Worm (Caenorhabditis elegans) whole organism, L2 larva: ENCODE measurements around the gene nspg-6.
A peak's percentile ranks its signal among the peaks of the same experiment; 100 is the strongest.

Experiments
- C34F6.9 ChIP-seq: fragments of 150-350 bp; optimal IDR thresholded peaks from 2 replicates; lab custom pipeline; 2014; ENCODE audit warnings: missing biosample characterization, missing genetic modification characterization
- F13H6.1 ChIP-seq: sonication (generic microtip); optimal IDR thresholded peaks from 2 replicates; lab custom pipeline; 2016; ENCODE audit warnings: missing genetic modification characterization, missing compliant biosample characterization
- R02D3.7 ChIP-seq: fragments of 150-350 bp; optimal IDR thresholded peaks from 2 replicates; lab custom pipeline; 2014; ENCODE audit warnings: missing biosample characterization, missing genetic modification characterization
- Y55F3AM.14 ChIP-seq: fragments of 200-800 bp; sonication (Bioruptor generic); optimal IDR thresholded peaks from 2 replicates; lab custom pipeline; 2018; ENCODE audit warnings: mild to moderate bottlenecking, missing genetic modification characterization, missing compliant biosample characterization
- ZK546.5 ChIP-seq: sonication (generic microtip); optimal IDR thresholded peaks from 2 replicates; lab custom pipeline; 2017; ENCODE audit warnings: missing biosample characterization, missing genetic modification characterization
- alr-1 ChIP-seq: fragments of 150-350 bp; optimal IDR thresholded peaks from 2 replicates; lab custom pipeline; 2014; ENCODE audit warnings: missing biosample characterization, missing genetic modification characterization
- aly-2 ChIP-seq: fragments of 150-350 bp; optimal IDR thresholded peaks from 2 replicates; lab custom pipeline; 2014; ENCODE audit warnings: missing biosample characterization, missing genetic modification characterization
- ama-1 ChIP-seq: fragments of 150-350 bp; optimal IDR thresholded peaks from 2 replicates; lab custom pipeline; 2018; ENCODE audit warnings: inconsistent platforms
- blmp-1 ChIP-seq: sonication (generic microtip); optimal IDR thresholded peaks from 2 replicates; lab custom pipeline; 2017; ENCODE audit warnings: missing genetic modification characterization, mild to moderate bottlenecking, missing compliant biosample characterization, antibody characterized with exemption, moderate library complexity; ENCODE audit not compliant: insufficient read depth
- ceh-16 ChIP-seq: fragments of 150-350 bp; optimal IDR thresholded peaks from 2 replicates; lab custom pipeline; 2014; ENCODE audit warnings: missing biosample characterization, missing genetic modification characterization
- ceh-82 ChIP-seq: fragments of 150-350 bp; optimal IDR thresholded peaks from 2 replicates; lab custom pipeline; 2014; ENCODE audit warnings: missing biosample characterization, missing genetic modification characterization
- crh-2 ChIP-seq: sonication (generic microtip); optimal IDR thresholded peaks from 2 replicates; lab custom pipeline; 2017; ENCODE audit warnings: missing biosample characterization, missing genetic modification characterization
- dmd-4 ChIP-seq: sonication (generic microtip); optimal IDR thresholded peaks from 2 replicates; lab custom pipeline; 2017; ENCODE audit warnings: missing biosample characterization, missing genetic modification characterization
- egl-27 ChIP-seq: sonication (generic microtip); optimal IDR thresholded peaks from 3 replicates; lab custom pipeline; 2017; ENCODE audit warnings: missing biosample characterization, missing genetic modification reagents, missing genetic modification characterization
- elt-1 ChIP-seq: fragments of 150-350 bp; optimal IDR thresholded peaks from 2 replicates; lab custom pipeline; 2014; ENCODE audit warnings: missing biosample characterization, missing genetic modification characterization
- elt-3 ChIP-seq: sonication (generic microtip); optimal IDR thresholded peaks from 2 replicates; lab custom pipeline; 2017; ENCODE audit warnings: missing biosample characterization, missing genetic modification characterization
- fos-1 ChIP-seq: fragments of 150-350 bp; optimal IDR thresholded peaks from 2 replicates; lab custom pipeline; 2014; ENCODE audit warnings: missing biosample characterization, missing genetic modification characterization
- gmeb-1 ChIP-seq: fragments of 150-350 bp; optimal IDR thresholded peaks from 2 replicates; lab custom pipeline; 2014; ENCODE audit warnings: missing biosample characterization, missing genetic modification characterization
- lin-11 ChIP-seq: fragments of 150-350 bp; sonication (generic microtip); optimal IDR thresholded peaks from 2 replicates; lab custom pipeline; 2014; ENCODE audit warnings: missing biosample characterization, missing genetic modification characterization, inconsistent platforms, mixed read lengths
- lin-13 ChIP-seq: fragments of 150-350 bp; optimal IDR thresholded peaks from 2 replicates; lab custom pipeline; 2014; ENCODE audit warnings: missing biosample characterization, missing genetic modification reagents, missing genetic modification characterization
- lin-39 ChIP-seq: fragments of 150-350 bp; optimal IDR thresholded peaks from 2 replicates; lab custom pipeline; 2014; ENCODE audit warnings: missing biosample characterization, missing genetic modification reagents, missing genetic modification characterization
- lsy-2 ChIP-seq, 2 experiments: fragments of 150-350 bp in 1 of 2; sonication (generic microtip) in 1 of 2; optimal IDR thresholded peaks; 2 replicates each; lab custom pipeline; 2014 to 2017; ENCODE audit warnings: missing biosample characterization in 2 of 2, missing genetic modification characterization in 2 of 2
- mab-5 ChIP-seq: fragments of 150-350 bp; optimal IDR thresholded peaks from 2 replicates; lab custom pipeline; 2014; ENCODE audit warnings: missing biosample characterization, missing genetic modification characterization
- mbf-1 ChIP-seq: sonication (generic microtip); optimal IDR thresholded peaks from 2 replicates; lab custom pipeline; 2017; ENCODE audit warnings: missing biosample characterization, missing genetic modification characterization
- mdl-1 ChIP-seq, 2 experiments: fragments of 150-350 bp in 1 of 2; sonication (generic microtip) in 1 of 2; optimal IDR thresholded peaks; 2 replicates each; lab custom pipeline; 2017; ENCODE audit warnings: missing biosample characterization in 2 of 2, missing genetic modification characterization in 2 of 2
- nhr-10 ChIP-seq: sonication (generic microtip); optimal IDR thresholded peaks from 2 replicates; lab custom pipeline; 2017; ENCODE audit warnings: missing biosample characterization, missing genetic modification characterization
- nhr-11 ChIP-seq: fragments of 150-350 bp; optimal IDR thresholded peaks from 2 replicates; lab custom pipeline; 2014; ENCODE audit warnings: missing biosample characterization, missing genetic modification characterization
- nhr-12 ChIP-seq: fragments of 150-350 bp; optimal IDR thresholded peaks from 2 replicates; lab custom pipeline; 2014; ENCODE audit warnings: missing biosample characterization, missing genetic modification characterization
- nhr-129 ChIP-seq: fragments of 150-350 bp; optimal IDR thresholded peaks from 2 replicates; lab custom pipeline; 2014; ENCODE audit warnings: missing biosample characterization, missing genetic modification characterization
- nhr-21 ChIP-seq: fragments of 150-350 bp; optimal IDR thresholded peaks from 2 replicates; lab custom pipeline; 2014; ENCODE audit warnings: missing biosample characterization, missing genetic modification characterization
- nhr-23 ChIP-seq: fragments of 150-350 bp; optimal IDR thresholded peaks from 2 replicates; lab custom pipeline; 2014; ENCODE audit warnings: missing biosample characterization, missing genetic modification reagents, missing genetic modification characterization
- nhr-237 ChIP-seq: fragments of 150-350 bp; optimal IDR thresholded peaks from 2 replicates; lab custom pipeline; 2014; ENCODE audit warnings: missing biosample characterization, missing genetic modification characterization
- nhr-25 ChIP-seq: fragments of 150-350 bp; sonication (generic microtip); optimal IDR thresholded peaks from 3 replicates; lab custom pipeline; 2014; ENCODE audit warnings: missing biosample characterization, missing genetic modification characterization
- nhr-6 ChIP-seq: fragments of 150-350 bp; optimal IDR thresholded peaks from 2 replicates; lab custom pipeline; 2014; ENCODE audit warnings: missing biosample characterization, missing genetic modification characterization
- nhr-77 ChIP-seq: fragments of 150-350 bp; optimal IDR thresholded peaks from 2 replicates; lab custom pipeline; 2014; ENCODE audit warnings: missing biosample characterization, missing genetic modification characterization
- peb-1 ChIP-seq: fragments of 150-350 bp; optimal IDR thresholded peaks from 2 replicates; lab custom pipeline; 2014; ENCODE audit warnings: missing biosample characterization, missing genetic modification characterization
- sem-4 ChIP-seq: fragments of 150-350 bp; optimal IDR thresholded peaks from 2 replicates; lab custom pipeline; 2014; ENCODE audit warnings: missing biosample characterization, missing genetic modification reagents, missing genetic modification characterization
- skn-1 ChIP-seq: sonication (generic microtip); optimal IDR thresholded peaks from 2 replicates; lab custom pipeline; 2017; ENCODE audit warnings: missing biosample characterization, missing genetic modification characterization
- sma-3 ChIP-seq: sonication (generic microtip); optimal IDR thresholded peaks from 2 replicates; lab custom pipeline; 2016; ENCODE audit warnings: missing genetic modification reagents, missing genetic modification characterization, missing compliant biosample characterization
- sma-9 ChIP-seq, 2 experiments: fragments of 150-350 bp in 1 of 2; sonication (generic microtip) in 1 of 2; optimal IDR thresholded peaks; 2 replicates each; lab custom pipeline; 2014 to 2016; ENCODE audit warnings: missing genetic modification characterization in 2 of 2, mild to moderate bottlenecking in 1 of 2, missing biosample characterization in 1 of 2, missing compliant biosample characterization in 1 of 2, missing genetic modification reagents in 1 of 2, moderate library complexity in 1 of 2
- snpc-4 ChIP-seq: fragments of 150-350 bp; optimal IDR thresholded peaks from 2 replicates; lab custom pipeline; 2014; ENCODE audit warnings: missing biosample characterization, missing genetic modification characterization
- unc-39 ChIP-seq: fragments of 150-350 bp; optimal IDR thresholded peaks from 2 replicates; lab custom pipeline; 2014; ENCODE audit warnings: missing biosample characterization, missing genetic modification characterization
- unc-55 ChIP-seq: fragments of 150-350 bp; sonication (generic microtip); optimal IDR thresholded peaks from 3 replicates; lab custom pipeline; 2014; ENCODE audit warnings: missing biosample characterization, missing genetic modification reagents, missing genetic modification characterization
- unc-62 ChIP-seq: fragments of 150-350 bp; optimal IDR thresholded peaks from 2 replicates; lab custom pipeline; 2014; ENCODE audit warnings: missing biosample characterization, missing genetic modification reagents, missing genetic modification characterization
- zag-1 ChIP-seq: fragments of 150-350 bp; optimal IDR thresholded peaks from 2 replicates; lab custom pipeline; 2014; ENCODE audit warnings: missing biosample characterization, missing genetic modification characterization
- ztf-1 ChIP-seq: fragments of 200-800 bp; sonication (Bioruptor generic); conservative IDR thresholded peaks from 2 replicates; pipeline ENCODE4 v1.3.6; 2022; ENCODE audit warnings: missing genetic modification characterization, missing compliant biosample characterization
- ztf-11 ChIP-seq: sonication (generic microtip); optimal IDR thresholded peaks from 2 replicates; lab custom pipeline; 2017; ENCODE audit warnings: missing biosample characterization, missing genetic modification characterization
- ztf-4 ChIP-seq: fragments of 150-350 bp; optimal IDR thresholded peaks from 2 replicates; lab custom pipeline; 2014; ENCODE audit warnings: missing biosample characterization, missing genetic modification characterization

nspg-6 gene

ce11 chrIII:7272828-7273227 is 41.9 kb downstream of the nspg-6 start:
- TF ChIP-seq lin-39 (tag; lab: Kevin White, UChicago), result no peak
- TF ChIP-seq sma-3, result peak; percentile 82
- peak; percentile 13 for TF ChIP-seq ama-1 (lab: Kevin White, UChicago)
- TF ChIP-seq egl-27 (tag; lab: Kevin White, UChicago), result peak; percentile 64
- TF ChIP-seq ceh-82 (tag; lab: Kevin White, UChicago), result no peak
- TF ChIP-seq aly-2 (tag; lab: Kevin White, UChicago), result no peak
- TF ChIP-seq crh-2 (tag; lab: Kevin White, UChicago), result peak; percentile 55
- TF ChIP-seq blmp-1 (tag; lab: Kevin White, UChicago), result peak; percentile 85
- TF ChIP-seq F13H6.1 (tag; lab: Kevin White, UChicago), result no peak
- peak in 1 of 2 experiments; percentile 32 for TF ChIP-seq mdl-1 (tag; optimal IDR thresholded peaks at IDR 0.05; lab: Kevin White, UChicago)
- peak in 1 of 2 experiments; percentile 46 for TF ChIP-seq lsy-2 (tag; optimal IDR thresholded peaks at IDR 0.05; lab: Kevin White, UChicago)
- TF ChIP-seq gmeb-1 (tag; lab: Kevin White, UChicago), result peak; percentile 71
- peak; percentile 92 for TF ChIP-seq nhr-21 (tag; lab: Kevin White, UChicago)
- TF ChIP-seq fos-1 (tag; lab: Kevin White, UChicago), result peak; percentile 63
- no peak for TF ChIP-seq ztf-11 (tag; lab: Kevin White, UChicago)
- TF ChIP-seq sma-9 (GFP tag; optimal IDR thresholded peaks at IDR 0.05; lab: Kevin White, UChicago), result peak; percentile 86
- no peak for TF ChIP-seq sma-9 (tag; optimal IDR thresholded peaks at IDR 0.05; lab: Kevin White, UChicago)
- TF ChIP-seq elt-3, result no peak
- no peak for TF ChIP-seq Y55F3AM.14 (GFP tag; lab: Kevin White, UChicago)
- peak; percentile 89 for TF ChIP-seq nhr-129 (tag; lab: Kevin White, UChicago)
- no peak for TF ChIP-seq lin-11 (tag; lab: Kevin White, UChicago)
- no peak for TF ChIP-seq mbf-1 (tag; lab: Kevin White, UChicago)
- no peak for TF ChIP-seq ceh-16
- TF ChIP-seq nhr-6 (tag; lab: Kevin White, UChicago), result no peak
- TF ChIP-seq ZK546.5, result no peak
- TF ChIP-seq nhr-25 (tag; lab: Kevin White, UChicago), result peak; percentile 51

ce11 chrIII:7272088-7272487 is 42.7 kb downstream of the nspg-6 start:
- TF ChIP-seq lin-11 (tag; lab: Kevin White, UChicago) (no peak), elt-3 (no peak), ama-1 (lab: Kevin White, UChicago) (peak; percentile 68), ZK546.5 (no peak), ztf-4 (no peak), nhr-10 (tag; lab: Kevin White, UChicago) (no peak), C34F6.9 (tag; lab: Kevin White, UChicago) (peak; percentile 81), lin-39 (tag; lab: Kevin White, UChicago) (no peak), F13H6.1 (tag; lab: Kevin White, UChicago) (peak; percentile 59), nhr-21 (tag; lab: Kevin White, UChicago) (no peak), nhr-237 (tag; lab: Kevin White, UChicago) (no peak), ceh-82 (tag; lab: Kevin White, UChicago) (no peak), fos-1 (tag; lab: Kevin White, UChicago) (peak; percentile 9), mbf-1 (tag; lab: Kevin White, UChicago) (no peak), sem-4 (tag; lab: Kevin White, UChicago) (no peak), sma-9 (GFP tag; optimal IDR thresholded peaks at IDR 0.05; lab: Kevin White, UChicago) (peak; percentile 77), sma-9 (tag; optimal IDR thresholded peaks at IDR 0.05; lab: Kevin White, UChicago) (no peak), blmp-1 (tag; lab: Kevin White, UChicago) (no peak), dmd-4 (tag; lab: Kevin White, UChicago) (no peak), skn-1 (tag; lab: Kevin White, UChicago) (no peak), elt-1 (no peak), nhr-11 (tag; lab: Kevin White, UChicago) (no peak), lin-13 (GFP tag; lab: Kevin White, UChicago) (no peak), aly-2 (tag; lab: Kevin White, UChicago) (no peak), mab-5 (tag; lab: Kevin White, UChicago) (peak; percentile 70), zag-1 (tag; lab: Kevin White, UChicago) (no peak), gmeb-1 (tag; lab: Kevin White, UChicago) (peak; percentile 28), snpc-4 (tag; lab: Kevin White, UChicago) (no peak), nhr-6 (tag; lab: Kevin White, UChicago) (peak; percentile 35), nhr-12 (tag; lab: Kevin White, UChicago) (no peak), nhr-129 (tag; lab: Kevin White, UChicago) (peak; percentile 86), mdl-1 (tag; optimal IDR thresholded peaks at IDR 0.05; lab: Kevin White, UChicago) (peak in 1 of 2 experiments; percentile 25), peb-1 (tag; lab: Kevin White, UChicago) (no peak), ceh-16 (no peak), ztf-1 (GFP tag; lab: Robert Waterston, UW) (no peak), R02D3.7 (tag; lab: Kevin White, UChicago) (no peak), nhr-77 (no peak), unc-62 (GFP tag; lab: Kevin White, UChicago) (no peak), egl-27 (tag; lab: Kevin White, UChicago) (no peak), lsy-2 (tag; optimal IDR thresholded peaks at IDR 0.05; lab: Kevin White, UChicago) (peak in 1 of 2 experiments; percentile 61), unc-55 (GFP tag; lab: Kevin White, UChicago) (peak; percentile 7), unc-39 (tag; lab: Kevin White, UChicago) (no peak), sma-3 (peak; percentile 41), crh-2 (tag; lab: Kevin White, UChicago) (peak; percentile 56), Y55F3AM.14 (GFP tag; lab: Kevin White, UChicago) (no peak), nhr-23 (tag; lab: Kevin White, UChicago) (no peak), nhr-25 (tag; lab: Kevin White, UChicago) (peak; percentile 59), alr-1 (tag; lab: Kevin White, UChicago) (no peak)
